Fruit fly (Drosophila melanogaster) whole organism, adult: ENCODE data around the gene CG14546.

Experiments used
- CG11617 ChIP-seq: fragments of 200-800 bp; sonication (Bioruptor generic); optimal IDR thresholded peaks from 2 replicates; lab custom pipeline; 2017; ENCODE audit warnings: mild to moderate bottlenecking, missing biosample characterization, missing genetic modification reagents, missing genetic modification characterization
- CG12768 ChIP-seq: fragments of 200-800 bp; sonication (Bioruptor generic); optimal IDR thresholded peaks from 2 replicates; lab custom pipeline; 2017; ENCODE audit warnings: missing biosample characterization, missing genetic modification characterization, mild to moderate bottlenecking, moderate library complexity, missing genetic modification reagents
- CG14711 ChIP-seq: fragments of 200-800 bp; sonication (Bioruptor generic); optimal IDR thresholded peaks from 2 replicates; lab custom pipeline; 2018; ENCODE audit warnings: missing biosample characterization, mild to moderate bottlenecking, missing genetic modification characterization, moderate library complexity
- CG1620 ChIP-seq: fragments of 200-800 bp; sonication (Bioruptor generic); optimal IDR thresholded peaks from 2 replicates; lab custom pipeline; 2016; ENCODE audit warnings: missing biosample characterization, missing genetic modification characterization
- CG33017 ChIP-seq: fragments of 200-800 bp; sonication (Bioruptor generic); optimal IDR thresholded peaks from 2 replicates; lab custom pipeline; 2018; ENCODE audit warnings: missing biosample characterization, mild to moderate bottlenecking, missing genetic modification characterization, moderate library complexity
- CG5204 ChIP-seq: fragments of 200-800 bp; sonication (Bioruptor generic); optimal IDR thresholded peaks from 2 replicates; lab custom pipeline; 2016; ENCODE audit warnings: missing biosample characterization, missing genetic modification characterization
- CG7045 ChIP-seq: fragments of 200-800 bp; sonication (Bioruptor generic); optimal IDR thresholded peaks from 2 replicates; lab custom pipeline; 2017; ENCODE audit warnings: missing biosample characterization, mild to moderate bottlenecking, missing genetic modification characterization
- CG7101 ChIP-seq: fragments of 200-800 bp; sonication (Bioruptor generic); optimal IDR thresholded peaks from 2 replicates; lab custom pipeline; 2018; ENCODE audit warnings: missing biosample characterization, mild to moderate bottlenecking, missing genetic modification characterization, moderate library complexity
- Clk ChIP-seq: fragments of 200-800 bp; sonication (Bioruptor generic); optimal IDR thresholded peaks from 2 replicates; lab custom pipeline; 2017; ENCODE audit warnings: missing biosample characterization, missing genetic modification characterization
- Crg-1 ChIP-seq: fragments of 200-800 bp; sonication (Bioruptor generic); optimal IDR thresholded peaks from 2 replicates; lab custom pipeline; 2016; ENCODE audit warnings: missing biosample characterization, missing genetic modification characterization
- Hr96 ChIP-seq: fragments of 200-800 bp; sonication (Bioruptor generic); optimal IDR thresholded peaks from 2 replicates; lab custom pipeline; 2016; ENCODE audit warnings: missing biosample characterization, missing genetic modification characterization
- Mnt ChIP-seq: fragments of 200-800 bp; sonication (Bioruptor generic); optimal IDR thresholded peaks from 2 replicates; lab custom pipeline; 2016; ENCODE audit warnings: missing biosample characterization, mild to moderate bottlenecking, missing genetic modification characterization
- bab1 ChIP-seq: fragments of 200-800 bp; sonication (Bioruptor generic); optimal IDR thresholded peaks from 3 replicates; lab custom pipeline; 2019; ENCODE audit warnings: missing biosample characterization, mild to moderate bottlenecking, missing genetic modification characterization, moderate library complexity
- cic ChIP-seq: fragments of 200-800 bp; sonication (Bioruptor generic); optimal IDR thresholded peaks from 2 replicates; lab custom pipeline; 2017; ENCODE audit warnings: missing biosample characterization, mild to moderate bottlenecking, missing genetic modification characterization, moderate library complexity
- cnc ChIP-seq, 2 experiments: fragments of >200 bp; optimal IDR thresholded peaks; 2 replicates each; lab custom pipeline; 2017
- kay ChIP-seq: fragments of 200-800 bp; sonication (Bioruptor generic); peaks from one replicate; lab custom pipeline; 2016; ENCODE audit warnings: missing biosample characterization, missing genetic modification characterization, borderline replicate concordance
- ovo ChIP-seq: fragments of 200-800 bp; sonication (Bioruptor generic); optimal IDR thresholded peaks from 2 replicates; lab custom pipeline; 2016; ENCODE audit warnings: missing biosample characterization, missing genetic modification characterization
- pad ChIP-seq: fragments of 200-800 bp; sonication (Bioruptor generic); optimal IDR thresholded peaks from 3 replicates; lab custom pipeline; 2017; ENCODE audit warnings: missing biosample characterization, missing genetic modification characterization, mild to moderate bottlenecking, moderate library complexity, missing genetic modification reagents
- tj ChIP-seq: fragments of 200-800 bp; sonication (Bioruptor generic); optimal IDR thresholded peaks from 3 replicates; lab custom pipeline; 2017; ENCODE audit warnings: missing biosample characterization, mild to moderate bottlenecking, missing genetic modification characterization, moderate library complexity
- toe ChIP-seq: fragments of 200-800 bp; sonication (Bioruptor generic); optimal IDR thresholded peaks from 2 replicates; lab custom pipeline; 2016; ENCODE audit warnings: missing biosample characterization, missing genetic modification characterization

Gene CG14546

DNA sequence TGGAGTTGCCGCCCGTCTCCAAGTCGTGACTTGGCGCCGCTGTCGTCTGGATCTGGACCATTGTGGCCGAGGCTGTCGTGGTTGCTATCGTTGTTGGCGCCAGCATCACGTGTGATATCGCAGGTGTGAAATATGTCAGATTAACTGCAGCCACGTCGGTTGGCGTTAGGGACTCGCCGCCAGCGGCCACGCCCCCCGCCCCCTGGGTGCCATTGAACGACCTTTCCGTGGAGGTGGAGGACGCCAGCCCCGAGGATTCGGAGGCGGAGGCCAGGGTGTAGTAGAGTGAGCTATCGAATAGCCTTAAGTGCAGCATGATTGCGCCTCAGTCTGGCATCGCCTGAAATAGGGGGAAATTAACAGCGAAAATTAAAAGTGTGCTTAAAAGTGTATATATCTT is 18.9 kb upstream of the CG14546 start:
- TF ChIP-seq Hr96 (no peak), pad (GFP tag; lab: Kevin White, UChicago) (no peak), CG5204 (GFP tag; lab: Kevin White, UChicago) (no peak), CG7101 (tag; lab: Kevin White, UChicago) (no peak), bab1 (no peak), toe (no peak), CG12768 (no peak), tj (GFP tag; lab: Kevin White, UChicago) (no peak), Mnt (GFP tag; lab: Kevin White, UChicago) (no peak), CG11617 (no peak), CG1620 (GFP tag; lab: Kevin White, UChicago) (no peak), Clk (GFP tag; lab: Kevin White, UChicago) (no peak), ovo (GFP tag; lab: Kevin White, UChicago) (no peak), CG7045 (GFP tag; lab: Kevin White, UChicago) (no peak), CG14711 (tag; lab: Kevin White, UChicago) (no peak), cnc (optimal IDR thresholded peaks at IDR 0.05; lab: Kevin White, UChicago) (no peak), CG33017 (no peak)

DNA sequence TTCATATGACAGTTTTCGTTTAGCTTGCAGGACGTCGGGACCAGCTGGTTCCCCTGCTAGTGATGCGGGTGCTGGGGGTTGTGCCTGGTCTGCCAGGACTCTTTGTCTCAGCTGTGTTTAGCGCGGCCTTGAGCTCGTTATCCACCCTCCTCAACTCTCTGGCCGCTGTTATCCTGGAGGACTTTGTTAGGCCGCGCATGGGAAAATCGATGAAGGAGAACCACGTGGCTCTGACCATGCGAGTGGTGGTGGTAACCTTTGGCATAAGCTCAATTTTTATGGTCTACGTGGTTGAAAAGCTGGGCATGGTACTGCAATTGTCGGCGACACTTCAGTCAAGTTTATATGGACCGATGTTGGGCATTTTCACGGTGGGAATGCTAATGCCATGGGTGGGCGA is 2.5 kb downstream of the CG14546 start:
- no peak for TF ChIP-seq CG11617
- TF ChIP-seq CG12768, result no peak
- TF ChIP-seq kay (GFP tag; lab: Kevin White, UChicago), result no peak
- TF ChIP-seq CG33017, result no peak
- no peak for TF ChIP-seq cnc (optimal IDR thresholded peaks at IDR 0.05; lab: Kevin White, UChicago)

dm6 chr3R:25906722-25907121 is 15.7 kb downstream of the CG14546 start, which contains the start of gene kumpel:
Gene kumpel (plus strand): TSS chr3R:25907022.
- TF ChIP-seq CG1620 (GFP tag; lab: Kevin White, UChicago), result no peak
- TF ChIP-seq CG12768, result peak; percentile 29
- no peak for TF ChIP-seq CG11617
- no peak for TF ChIP-seq Hr96
- TF ChIP-seq toe, result no peak
- no peak for TF ChIP-seq kay (GFP tag; lab: Kevin White, UChicago)
- peak; percentile 62 for TF ChIP-seq cic (GFP tag; lab: Kevin White, UChicago)
- no peak for TF ChIP-seq CG7101 (tag; lab: Kevin White, UChicago)
- TF ChIP-seq CG14711 (tag; lab: Kevin White, UChicago), result no peak
- TF ChIP-seq pad (GFP tag; lab: Kevin White, UChicago), result no peak

- peak; percentile 21 for TF ChIP-seq kay (GFP tag; lab: Kevin White, UChicago)
- TF ChIP-seq Hr96, result no peak
Measured at dm6 chr3R:25902343-25902742, 20.1 kb downstream of the CG14546 start, which contains the start of gene CG31089. Gene CG31089 (plus strand): TSS chr3R:25902643.

- TF ChIP-seq Mnt (GFP tag; lab: Kevin White, UChicago) (no peak), Crg-1 (GFP tag; lab: Kevin White, UChicago) (no peak), CG11617 (no peak), pad (GFP tag; lab: Kevin White, UChicago) (no peak), kay (GFP tag; lab: Kevin White, UChicago) (peak; percentile 8)
Measured at dm6 chr3R:25899690-25900089, 22.7 kb downstream of the CG14546 start, which contains the start of gene CG31091. Gene CG31091 (plus strand): TSS chr3R:25899903.

DNA sequence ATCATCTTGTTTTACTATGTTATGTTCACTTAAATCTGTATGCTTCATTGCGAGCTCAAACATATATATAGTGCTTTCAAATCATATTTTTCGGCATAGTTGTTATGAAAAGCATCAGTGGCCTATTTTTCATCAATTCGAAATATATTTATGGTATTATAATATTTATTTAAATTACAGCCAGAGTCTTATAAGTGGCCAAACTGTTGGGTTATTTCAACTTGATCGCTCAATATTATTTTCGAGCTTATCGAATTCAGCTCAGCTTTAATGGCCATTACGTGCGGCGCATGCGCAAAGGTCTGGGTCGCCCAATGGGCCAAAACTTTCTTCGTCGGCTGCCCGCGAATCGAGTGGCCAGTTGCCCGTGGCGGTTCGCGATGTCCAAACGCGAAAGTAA is 25.3 kb downstream of the CG14546 start, which contains the start of gene Mco3:
Mco3 (plus strand) TSS at position 301 of the 400 bp plus-strand sequence.
- TF ChIP-seq cnc (optimal IDR thresholded peaks at IDR 0.05; lab: Kevin White, UChicago) (no peak), CG14711 (tag; lab: Kevin White, UChicago) (no peak), cic (GFP tag; lab: Kevin White, UChicago) (no peak), CG33017 (no peak), CG11617 (no peak), Crg-1 (GFP tag; lab: Kevin White, UChicago) (no peak), Clk (GFP tag; lab: Kevin White, UChicago) (no peak)

- TF ChIP-seq CG7101 (tag; lab: Kevin White, UChicago), result no peak
- no peak for TF ChIP-seq Mnt (GFP tag; lab: Kevin White, UChicago)
- no peak for TF ChIP-seq Crg-1 (GFP tag; lab: Kevin White, UChicago)
- TF ChIP-seq CG33017, result no peak
- no peak for TF ChIP-seq CG5204 (GFP tag; lab: Kevin White, UChicago)
- no peak for TF ChIP-seq kay (GFP tag; lab: Kevin White, UChicago)
- no peak for TF ChIP-seq CG12768
- TF ChIP-seq pad (GFP tag; lab: Kevin White, UChicago), result no peak
- TF ChIP-seq tj (GFP tag; lab: Kevin White, UChicago), result no peak
- TF ChIP-seq CG11617, result no peak
- no peak for TF ChIP-seq CG1620 (GFP tag; lab: Kevin White, UChicago)
- no peak for TF ChIP-seq cic (GFP tag; lab: Kevin White, UChicago)
- no peak for TF ChIP-seq CG7045 (GFP tag; lab: Kevin White, UChicago)
- TF ChIP-seq toe, result no peak
- no peak for TF ChIP-seq Hr96
- no peak for TF ChIP-seq Clk (GFP tag; lab: Kevin White, UChicago)
- TF ChIP-seq ovo (GFP tag; lab: Kevin White, UChicago), result no peak
Measured at dm6 chr3R:25895522-25895921, 26.9 kb downstream of the CG14546 start, which contains the start of gene Sodq. Gene Sodq (plus strand): TSS chr3R:25895822.
